Worm (Caenorhabditis elegans) whole organism, mixed stage, embryonic: ENCODE data around the gene B0228.6.

ENCODE experiments used
- mep-1 ChIP-seq: fragments of 150-350 bp; optimal IDR thresholded peaks from 2 replicates; lab custom pipeline; 2017; ENCODE audit warnings: missing biosample characterization, missing genetic modification reagents, missing genetic modification characterization, inconsistent platforms
- nhr-12 ChIP-seq: fragments of 150-350 bp; optimal IDR thresholded peaks from 2 replicates; lab custom pipeline; 2014; ENCODE audit warnings: missing biosample characterization, missing genetic modification characterization
- nhr-76 ChIP-seq: sonication (generic microtip); optimal IDR thresholded peaks from 2 replicates; lab custom pipeline; 2017; ENCODE audit warnings: missing biosample characterization, missing genetic modification characterization

DNA sequence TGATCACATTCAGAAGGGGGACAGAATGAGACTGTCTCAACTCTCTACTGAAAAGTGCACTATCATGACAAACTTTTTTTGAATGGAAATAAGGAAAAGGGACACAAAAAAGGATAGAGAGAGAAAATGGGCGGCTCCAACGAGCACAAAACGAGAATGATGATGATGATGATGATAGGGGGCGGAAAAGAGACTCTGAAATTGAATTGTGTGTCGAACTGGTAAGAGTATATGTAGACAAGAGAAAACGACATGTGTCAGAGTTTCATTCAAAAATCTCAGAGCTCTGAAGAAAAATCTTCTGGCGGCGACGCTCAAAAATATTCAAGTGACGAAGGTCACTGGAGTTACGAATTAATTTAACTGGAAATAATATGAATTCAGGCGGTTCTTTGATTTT, 40.3 kb upstream of the B0228.6 start:
- TF ChIP-seq nhr-12 (tag; lab: Kevin White, UChicago) (no peak), mep-1 (tag; lab: Kevin White, UChicago) (no peak), nhr-76 (tag; lab: Kevin White, UChicago) (no peak)
